Fruit fly (Drosophila melanogaster) whole organism, embryonic: Measurements from ENCODE around the gene Spec2.

Source experiments
- Abd-B ChIP-seq: fragments of 200-800 bp; sonication (Bioruptor generic); optimal IDR thresholded peaks from 2 replicates; lab custom pipeline; 2018; ENCODE audit warnings: missing biosample characterization, mild to moderate bottlenecking, missing genetic modification characterization, moderate library complexity
- Blimp-1 ChIP-seq: fragments of 200-800 bp; sonication (Bioruptor generic); optimal IDR thresholded peaks from 3 replicates; lab custom pipeline; 2018; ENCODE audit warnings: missing biosample characterization, missing genetic modification characterization, mild to moderate bottlenecking, moderate library complexity, missing genetic modification reagents
- CG10462 ChIP-seq: fragments of 200-800 bp; sonication (Bioruptor generic); optimal IDR thresholded peaks from 2 replicates; lab custom pipeline; 2016; ENCODE audit warnings: missing biosample characterization, missing genetic modification characterization
- CG11398 ChIP-seq: fragments of 200-800 bp; sonication (Bioruptor generic); optimal IDR thresholded peaks from 2 replicates; lab custom pipeline; 2016; ENCODE audit warnings: missing biosample characterization, missing genetic modification characterization
- CG12155 ChIP-seq: fragments of 200-800 bp; sonication (Bioruptor generic); optimal IDR thresholded peaks from 3 replicates; lab custom pipeline; 2016; ENCODE audit warnings: missing biosample characterization, missing genetic modification characterization
- CG12236 ChIP-seq: fragments of 200-800 bp; sonication (Bioruptor generic); optimal IDR thresholded peaks from 2 replicates; lab custom pipeline; 2016; ENCODE audit warnings: missing biosample characterization, missing genetic modification characterization
- CG13296 ChIP-seq: fragments of 200-800 bp; sonication (Bioruptor generic); optimal IDR thresholded peaks from 3 replicates; lab custom pipeline; 2018; ENCODE audit warnings: missing biosample characterization, mild to moderate bottlenecking, missing genetic modification characterization
- CG14860 ChIP-seq: fragments of 200-800 bp; sonication (Bioruptor generic); IDR thresholded peaks from 3 replicates; pipeline ENCODE4 v1.3.6; 2022; ENCODE audit warnings: missing biosample characterization, missing genetic modification characterization; ENCODE audit not compliant: partially characterized antibody
- CG15011 ChIP-seq: fragments of 200-800 bp; sonication (Bioruptor generic); optimal IDR thresholded peaks from 3 replicates; lab custom pipeline; 2018; ENCODE audit warnings: missing biosample characterization, mild to moderate bottlenecking, missing genetic modification characterization
- CG1529 ChIP-seq: fragments of 200-800 bp; sonication (Bioruptor generic); optimal IDR thresholded peaks from 3 replicates; lab custom pipeline; 2018; ENCODE audit warnings: missing biosample characterization, missing genetic modification characterization
- CG1602 ChIP-seq: fragments of 200-800 bp; sonication (Bioruptor generic); optimal IDR thresholded peaks from 3 replicates; lab custom pipeline; 2016; ENCODE audit warnings: missing biosample characterization, missing genetic modification characterization
- CG18764 ChIP-seq: fragments of 200-800 bp; sonication (Bioruptor generic); optimal IDR thresholded peaks from 3 replicates; lab custom pipeline; 2016; ENCODE audit warnings: missing biosample characterization, missing genetic modification characterization
- CG3407 ChIP-seq: fragments of 200-800 bp; sonication (Bioruptor generic); optimal IDR thresholded peaks from 2 replicates; lab custom pipeline; 2018; ENCODE audit warnings: missing biosample characterization, mild to moderate bottlenecking, missing genetic modification characterization
- CG4404 ChIP-seq: fragments of 200-800 bp; sonication (Bioruptor generic); IDR thresholded peaks from 2 replicates; pipeline ENCODE4 v1.3.6; 2022; ENCODE audit warnings: missing biosample characterization, missing genetic modification characterization
- CG6175 ChIP-seq: fragments of 200-800 bp; sonication (Bioruptor generic); IDR thresholded peaks from 3 replicates; pipeline ENCODE4 v1.3.6; 2022; ENCODE audit warnings: missing biosample characterization, missing genetic modification characterization
- CG6791 ChIP-seq: fragments of 200-800 bp; sonication (Bioruptor generic); IDR thresholded peaks from 3 replicates; pipeline ENCODE4 v1.3.6; 2022; ENCODE audit warnings: missing biosample characterization, missing genetic modification characterization; ENCODE audit not compliant: partially characterized antibody
- CG7271 ChIP-seq: fragments of 200-800 bp; sonication (Bioruptor generic); optimal IDR thresholded peaks from 2 replicates; lab custom pipeline; 2018; ENCODE audit warnings: missing biosample characterization, mild to moderate bottlenecking, missing genetic modification characterization, moderate library complexity
- CG7556 ChIP-seq: fragments of 200-800 bp; sonication (Bioruptor generic); optimal IDR thresholded peaks from 2 replicates; lab custom pipeline; 2017; ENCODE audit warnings: missing biosample characterization, mild to moderate bottlenecking, missing genetic modification characterization
- CG7928 ChIP-seq: fragments of 200-800 bp; sonication (Bioruptor generic); optimal IDR thresholded peaks from 2 replicates; lab custom pipeline; 2017; ENCODE audit warnings: missing biosample characterization, mild to moderate bottlenecking, missing genetic modification characterization
- CG8478 ChIP-seq: fragments of >200 bp; optimal IDR thresholded peaks from 2 replicates; lab custom pipeline; 2018
- Dp ChIP-seq: fragments of 200-800 bp; sonication (Bioruptor generic); optimal IDR thresholded peaks from 2 replicates; lab custom pipeline; 2018; ENCODE audit warnings: missing biosample characterization, mild to moderate bottlenecking, missing genetic modification characterization, moderate library complexity
- Ets65A ChIP-seq: fragments of 200-800 bp; sonication (Bioruptor generic); peaks from one replicate; lab custom pipeline; 2016; ENCODE audit warnings: missing biosample characterization, missing genetic modification characterization
- GATAe ChIP-seq: fragments of 200-800 bp; sonication (Bioruptor generic); conservative IDR thresholded peaks from 2 replicates; pipeline ENCODE4 v1.3.6; 2022; ENCODE audit warnings: missing biosample characterization, missing genetic modification characterization
- Hr3 ChIP-seq: fragments of 200-800 bp; sonication (Bioruptor generic); optimal IDR thresholded peaks from 3 replicates; lab custom pipeline; 2016; ENCODE audit warnings: missing biosample characterization, missing genetic modification characterization
- Hr39 ChIP-seq: fragments of >200 bp; optimal IDR thresholded peaks from 2 replicates; lab custom pipeline; 2017
- Jarid2 ChIP-seq: fragments of 200-800 bp; sonication (Bioruptor generic); optimal IDR thresholded peaks from 3 replicates; lab custom pipeline; 2017; ENCODE audit warnings: mild to moderate bottlenecking, missing biosample characterization, missing genetic modification reagents, missing genetic modification characterization
- MBD-R2 ChIP-seq: fragments of 200-800 bp; sonication (Bioruptor generic); IDR thresholded peaks from 2 replicates; pipeline ENCODE4 v1.3.6; 2022; ENCODE audit warnings: missing biosample characterization, missing genetic modification characterization
- NC2β ChIP-seq: fragments of 200-800 bp; sonication (Bioruptor generic); optimal IDR thresholded peaks from 2 replicates; lab custom pipeline; 2016; ENCODE audit warnings: missing biosample characterization, missing genetic modification characterization
- NK7.1 ChIP-seq: fragments of 200-800 bp; sonication (Bioruptor generic); optimal IDR thresholded peaks from 3 replicates; lab custom pipeline; 2016; ENCODE audit warnings: missing biosample characterization, missing genetic modification characterization
- Pdp1 ChIP-seq, 2 experiments: fragments of 200-800 bp; sonication (Bioruptor generic); optimal IDR thresholded peaks; 3 replicates each; lab custom pipeline; 2016; ENCODE audit warnings: missing biosample characterization in 2 of 2, missing genetic modification characterization in 2 of 2, mild to moderate bottlenecking in 1 of 2, moderate library complexity in 1 of 2
- Xrp1 ChIP-seq: fragments of 200-800 bp; sonication (Bioruptor generic); IDR thresholded peaks from 2 replicates; pipeline ENCODE4 v1.3.6; 2022; ENCODE audit warnings: missing biosample characterization, missing genetic modification characterization
- YL-1 ChIP-seq: fragments of 200-800 bp; sonication (Bioruptor generic); optimal IDR thresholded peaks from 3 replicates; lab custom pipeline; 2017; ENCODE audit warnings: missing biosample characterization, mild to moderate bottlenecking, missing genetic modification characterization
- bab2 ChIP-seq: fragments of 200-800 bp; sonication (Bioruptor generic); optimal IDR thresholded peaks from 2 replicates; lab custom pipeline; 2016; ENCODE audit warnings: missing biosample characterization, missing genetic modification characterization
- bcd ChIP-seq: fragments of 200-800 bp; sonication (Bioruptor generic); optimal IDR thresholded peaks from 2 replicates; lab custom pipeline; 2017; ENCODE audit warnings: missing biosample characterization, mild to moderate bottlenecking, missing genetic modification characterization
- bsh ChIP-seq, 2 experiments: fragments of 200-800 bp; sonication (Bioruptor generic); optimal IDR thresholded peaks; 2 replicates each; lab custom pipeline; 2017 to 2018; ENCODE audit warnings: mild to moderate bottlenecking in 2 of 2, missing biosample characterization in 2 of 2, missing genetic modification characterization in 2 of 2, moderate library complexity in 1 of 2
- corto ChIP-seq: fragments of 200-800 bp; sonication (Bioruptor generic); optimal IDR thresholded peaks from 2 replicates; lab custom pipeline; 2016; ENCODE audit warnings: missing biosample characterization, mild to moderate bottlenecking, missing genetic modification characterization, moderate library complexity
- fu2 ChIP-seq: fragments of 200-800 bp; sonication (Bioruptor generic); optimal IDR thresholded peaks from 2 replicates; lab custom pipeline; 2016; ENCODE audit warnings: missing biosample characterization, missing genetic modification characterization
- gce ChIP-seq: fragments of 200-800 bp; sonication (Bioruptor generic); IDR thresholded peaks from 3 replicates; pipeline ENCODE4 v1.3.6; 2022; ENCODE audit warnings: missing biosample characterization, missing genetic modification characterization
- ham ChIP-seq: fragments of 200-800 bp; sonication (Bioruptor generic); IDR thresholded peaks from 2 replicates; pipeline ENCODE4 v1.3.6; 2022; ENCODE audit warnings: missing biosample characterization, missing genetic modification characterization
- hkb ChIP-seq, 2 experiments: fragments of 200-800 bp in 1 of 2; fragments of >200 bp in 1 of 2; sonication (Bioruptor generic) in 1 of 2; IDR thresholded peaks in 1 of 2; optimal IDR thresholded peaks in 1 of 2; 2 replicates each; pipeline versions ENCODE4 v1.3.6 to Lab custom; 2017 to 2022; ENCODE audit warnings: missing biosample characterization in 1 of 2, missing genetic modification characterization in 1 of 2
- knrl ChIP-seq: fragments of 200-800 bp; sonication (Bioruptor generic); IDR thresholded peaks from 3 replicates; pipeline ENCODE4 v1.3.6; 2022; ENCODE audit warnings: missing biosample characterization, missing genetic modification characterization; ENCODE audit not compliant: partially characterized antibody
- lab ChIP-seq: fragments of 200-800 bp; sonication (Bioruptor generic); optimal IDR thresholded peaks from 3 replicates; lab custom pipeline; 2017; ENCODE audit warnings: missing biosample characterization, missing genetic modification characterization, mild to moderate bottlenecking, moderate library complexity, missing genetic modification reagents
- p53 ChIP-seq: fragments of 200-800 bp; sonication (Bioruptor generic); optimal IDR thresholded peaks from 2 replicates; lab custom pipeline; 2016; ENCODE audit warnings: missing biosample characterization, missing genetic modification characterization
- pan ChIP-seq, 4 experiments: fragments of >200 bp in 3 of 4; fragments of 200-800 bp in 1 of 4; sonication (Bioruptor generic) in 1 of 4; optimal IDR thresholded peaks in 3 of 4; IDR thresholded peaks in 1 of 4; 2 replicates each; pipeline versions ENCODE4 v1.3.6 to Lab custom; 2017 to 2022; ENCODE audit warnings: missing biosample characterization in 2 of 4, missing genetic modification characterization in 2 of 4, mixed read lengths in 1 of 4
- shn ChIP-seq: fragments of 200-800 bp; sonication (Bioruptor generic); optimal IDR thresholded peaks from 3 replicates; lab custom pipeline; 2016; ENCODE audit warnings: missing biosample characterization, missing genetic modification characterization
- sima ChIP-seq: fragments of 200-800 bp; sonication (Bioruptor generic); optimal IDR thresholded peaks from 2 replicates; lab custom pipeline; 2016; ENCODE audit warnings: missing biosample characterization, missing genetic modification characterization
- sisA ChIP-seq: fragments of 200-800 bp; sonication (Bioruptor generic); IDR thresholded peaks from 2 replicates; pipeline ENCODE4 v1.3.6; 2022; ENCODE audit warnings: missing biosample characterization, missing genetic modification characterization
- slp2 ChIP-seq: fragments of 200-800 bp; sonication (Bioruptor generic); optimal IDR thresholded peaks from 2 replicates; lab custom pipeline; 2016; ENCODE audit warnings: missing biosample characterization, missing genetic modification characterization
- sob ChIP-seq: fragments of 200-800 bp; sonication (Bioruptor generic); IDR thresholded peaks from 2 replicates; pipeline ENCODE4 v1.3.6; 2022; ENCODE audit warnings: missing biosample characterization, missing genetic modification characterization
- tx ChIP-seq: fragments of 200-800 bp; sonication (Bioruptor generic); optimal IDR thresholded peaks from 2 replicates; lab custom pipeline; 2016; ENCODE audit warnings: missing biosample characterization, missing genetic modification characterization
- usp ChIP-seq: fragments of >200 bp; optimal IDR thresholded peaks from 2 replicates; lab custom pipeline; 2017; ENCODE audit warnings: missing biosample characterization, missing genetic modification characterization

The Spec2 gene

DNA sequence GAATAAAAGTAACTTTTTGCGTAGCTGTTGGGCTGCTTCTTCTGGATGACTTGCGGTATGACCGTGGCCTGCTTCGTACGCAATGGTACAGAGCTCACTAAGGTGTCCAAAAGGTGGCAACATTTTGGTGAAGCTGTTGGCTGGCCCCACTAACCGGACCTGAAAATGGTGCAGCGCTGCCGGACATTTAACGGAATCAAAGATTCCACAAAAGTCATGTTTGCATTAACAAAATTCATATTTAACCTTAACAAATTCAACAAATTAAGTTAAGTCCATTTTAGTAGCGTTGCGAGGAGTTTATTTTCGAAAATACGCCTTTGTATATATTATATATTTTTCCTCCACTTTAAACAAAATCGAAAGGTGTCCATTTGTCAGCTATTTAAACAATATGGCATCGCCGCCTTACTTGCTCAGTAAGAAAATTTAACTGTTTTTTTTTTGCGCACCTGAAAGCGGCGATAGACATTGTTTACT lies 22.8 kb downstream of the Spec2 start, which contains the start of the genes kra and SecS (continued):
- TF ChIP-seq sob (GFP tag; lab: Robert Waterston, UW): no peak
- no peak for TF ChIP-seq sisA (GFP tag; lab: Robert Waterston, UW)
- TF ChIP-seq CG12155 (GFP tag; lab: Kevin White, UChicago): peak; percentile 72
- TF ChIP-seq slp2 (GFP tag; lab: Kevin White, UChicago): peak; percentile 36
- no peak for TF ChIP-seq sima
- TF ChIP-seq usp (GFP tag; lab: Kevin White, UChicago): no peak
- TF ChIP-seq CG8478: no peak
- TF ChIP-seq Dp: peak; percentile 58
- TF ChIP-seq CG11398 (GFP tag; lab: Kevin White, UChicago): no peak
- TF ChIP-seq Ets65A (GFP tag; lab: Kevin White, UChicago): peak; percentile 90
- peak; percentile 20 for TF ChIP-seq tx (GFP tag; lab: Kevin White, UChicago)
- peak; percentile 37 for TF ChIP-seq CG15011 (GFP tag; lab: Kevin White, UChicago)
- TF ChIP-seq bab2 (GFP tag; lab: Kevin White, UChicago): peak; percentile 54
- no peak for TF ChIP-seq MBD-R2 (GFP tag; lab: Robert Waterston, UW)
- peak; percentile 35 for TF ChIP-seq CG7928
- no peak for TF ChIP-seq ham (GFP tag; lab: Robert Waterston, UW)
- TF ChIP-seq NK7.1 (GFP tag; lab: Kevin White, UChicago): no peak
- TF ChIP-seq CG10462 (GFP tag; lab: Kevin White, UChicago): peak; percentile 26
- peak; percentile 40 for TF ChIP-seq NC2β (GFP tag; lab: Kevin White, UChicago)
- TF ChIP-seq CG13296 (GFP tag; lab: Kevin White, UChicago): peak; percentile 50
- TF ChIP-seq CG6175 (GFP tag; lab: Robert Waterston, UW): no peak
- TF ChIP-seq CG12236 (GFP tag; lab: Kevin White, UChicago): no peak
- peak; percentile 62 for TF ChIP-seq CG7556 (GFP tag; lab: Kevin White, UChicago)
- TF ChIP-seq CG1529 (GFP tag; lab: Kevin White, UChicago): peak; percentile 31
- TF ChIP-seq GATAe (GFP tag; lab: Robert Waterston, UW): no peak
- peak; percentile 13 to 51 for TF ChIP-seq Pdp1 (GFP tag; optimal IDR thresholded peaks at IDR 0.05; lab: Kevin White, UChicago)
- TF ChIP-seq CG3407 (GFP tag; lab: Kevin White, UChicago): no peak
- no peak for TF ChIP-seq CG14860 (GFP tag; lab: Robert Waterston, UW)
- peak; percentile 66 for TF ChIP-seq Hr3 (GFP tag; lab: Kevin White, UChicago)
- TF ChIP-seq pan (optimal IDR thresholded peaks at IDR 0.05; lab: Kevin White, UChicago): no peak
- no peak for TF ChIP-seq pan (GFP tag; optimal IDR thresholded peaks at IDR 0.05 in 1 of 2, IDR thresholded peaks at IDR 0.05 in 1 of 2)
- peak; percentile 77 for TF ChIP-seq YL-1 (GFP tag; lab: Kevin White, UChicago)
- TF ChIP-seq corto (GFP tag; lab: Kevin White, UChicago): peak; percentile 45
- TF ChIP-seq fu2 (GFP tag; lab: Kevin White, UChicago): no peak
- no peak for TF ChIP-seq CG6791 (GFP tag; lab: Robert Waterston, UW)
- peak; percentile 27 for TF ChIP-seq CG18764
- peak; percentile 52 for TF ChIP-seq lab (GFP tag; lab: Kevin White, UChicago)
- TF ChIP-seq knrl (GFP tag; lab: Robert Waterston, UW): no peak
- TF ChIP-seq gce (GFP tag; lab: Robert Waterston, UW): no peak
- peak; percentile 71 for TF ChIP-seq Blimp-1 (GFP tag; lab: Kevin White, UChicago)
- TF ChIP-seq bsh (GFP tag; optimal IDR thresholded peaks at IDR 0.05; lab: Kevin White, UChicago): peak in 1 of 2 experiments; percentile 53
- no peak for TF ChIP-seq Xrp1 (GFP tag; lab: Robert Waterston, UW)
- TF ChIP-seq p53 (GFP tag; lab: Kevin White, UChicago): no peak
- no peak for TF ChIP-seq Abd-B
- TF ChIP-seq hkb (optimal IDR thresholded peaks at IDR 0.05; lab: Kevin White, UChicago): peak; percentile 84
- no peak for TF ChIP-seq hkb (GFP tag; IDR thresholded peaks at IDR 0.05; lab: Robert Waterston, UW)
- TF ChIP-seq CG7271: peak; percentile 10
- TF ChIP-seq Jarid2 (GFP tag; lab: Kevin White, UChicago): no peak
- no peak for TF ChIP-seq Hr39 (lab: Kevin White, UChicago)
- TF ChIP-seq bcd (GFP tag; lab: Kevin White, UChicago): peak; percentile 63
- TF ChIP-seq shn (GFP tag; lab: Kevin White, UChicago): peak; percentile 49
- no peak for TF ChIP-seq CG4404 (GFP tag; lab: Robert Waterston, UW)
- peak; percentile 53 for TF ChIP-seq CG1602
